Fruit fly (Drosophila melanogaster) whole organism, embryonic: ENCODE measurements around the gene CG44837.

Source experiments
- Atf3 ChIP-seq: fragments of 200-800 bp; sonication (Bioruptor generic); optimal IDR thresholded peaks from 3 replicates; lab custom pipeline; 2016; ENCODE audit warnings: missing biosample characterization, missing genetic modification characterization
- CG10462 ChIP-seq: fragments of 200-800 bp; sonication (Bioruptor generic); optimal IDR thresholded peaks from 2 replicates; lab custom pipeline; 2016; ENCODE audit warnings: missing biosample characterization, missing genetic modification characterization
- CG10654 ChIP-seq: fragments of 200-800 bp; sonication (Bioruptor generic); optimal IDR thresholded peaks from 2 replicates; lab custom pipeline; 2016; ENCODE audit warnings: missing biosample characterization, missing genetic modification characterization
- CG11093 ChIP-seq: fragments of 200-800 bp; sonication (Bioruptor generic); IDR thresholded peaks from 3 replicates; pipeline ENCODE4 v1.3.6; 2022; ENCODE audit warnings: missing biosample characterization, missing genetic modification characterization
- CG12744 ChIP-seq: fragments of 200-800 bp; sonication (Bioruptor generic); optimal IDR thresholded peaks from 2 replicates; lab custom pipeline; 2016; ENCODE audit warnings: missing biosample characterization, missing genetic modification characterization
- CG1603 ChIP-seq: fragments of 200-800 bp; sonication (Bioruptor generic); optimal IDR thresholded peaks from 2 replicates; lab custom pipeline; 2019; ENCODE audit warnings: missing biosample characterization, mild to moderate bottlenecking, missing genetic modification characterization, moderate library complexity
- CG31441 ChIP-seq: fragments of 200-800 bp; sonication (Bioruptor generic); IDR thresholded peaks from 2 replicates; pipeline ENCODE4 v1.3.6; 2022; ENCODE audit warnings: missing biosample characterization, missing genetic modification characterization
- CG34376 ChIP-seq: fragments of 200-800 bp; sonication (Bioruptor generic); optimal IDR thresholded peaks from 2 replicates; lab custom pipeline; 2018; ENCODE audit warnings: missing biosample characterization, mild to moderate bottlenecking, missing genetic modification characterization
- CG42726 ChIP-seq: fragments of 200-800 bp; sonication (Bioruptor generic); IDR thresholded peaks from 2 replicates; pipeline ENCODE4 v1.3.6; 2022; ENCODE audit warnings: missing biosample characterization, missing genetic modification characterization; ENCODE audit not compliant: partially characterized antibody
- CG6683 ChIP-seq: fragments of 200-800 bp; sonication (Bioruptor generic); optimal IDR thresholded peaks from 2 replicates; lab custom pipeline; 2017; ENCODE audit warnings: missing biosample characterization, mild to moderate bottlenecking, missing genetic modification characterization, missing genetic modification reagents
- CG6689 ChIP-seq: fragments of 200-800 bp; sonication (Bioruptor generic); IDR thresholded peaks from 2 replicates; pipeline ENCODE4 v1.3.6; 2022; ENCODE audit warnings: missing biosample characterization, missing genetic modification characterization
- CG8089 ChIP-seq: fragments of 200-800 bp; sonication (Bioruptor generic); optimal IDR thresholded peaks from 3 replicates; lab custom pipeline; 2016; ENCODE audit warnings: missing biosample characterization, missing genetic modification characterization
- CG8281 ChIP-seq: fragments of 200-800 bp; sonication (Bioruptor generic); optimal IDR thresholded peaks from 2 replicates; lab custom pipeline; 2018; ENCODE audit warnings: missing biosample characterization, mild to moderate bottlenecking, missing genetic modification characterization, moderate library complexity
- CTCF ChIP-seq: fragments of 200-800 bp; sonication (Bioruptor generic); optimal IDR thresholded peaks from 2 replicates; lab custom pipeline; 2017; ENCODE audit warnings: missing biosample characterization, mild to moderate bottlenecking, missing genetic modification characterization, moderate library complexity
- D ChIP-seq, 2 experiments: fragments of 200-800 bp in 1 of 2; fragments of >200 bp in 1 of 2; sonication (Bioruptor generic) in 1 of 2; optimal IDR thresholded peaks; 2 replicates in 1 of 2; 3 replicates in 1 of 2; lab custom pipeline; 2017; ENCODE audit warnings: mild to moderate bottlenecking in 1 of 2, missing biosample characterization in 1 of 2, missing genetic modification characterization in 1 of 2, missing genetic modification reagents in 1 of 2
- Drgx ChIP-seq: fragments of 200-800 bp; sonication (Bioruptor generic); IDR thresholded peaks from 2 replicates; pipeline ENCODE4 v1.3.6; 2022; ENCODE audit warnings: missing biosample characterization, missing genetic modification characterization
- E2f2 ChIP-seq: fragments of 200-800 bp; sonication (Bioruptor generic); IDR thresholded peaks from 2 replicates; pipeline ENCODE4 v1.3.6; 2022; ENCODE audit warnings: missing biosample characterization, missing genetic modification characterization
- Eip74EF ChIP-seq, 2 experiments: fragments of 200-800 bp in 1 of 2; fragments of >200 bp in 1 of 2; sonication (Bioruptor generic) in 1 of 2; optimal IDR thresholded peaks; 2 replicates each; lab custom pipeline; 2017 to 2019; ENCODE audit warnings: missing biosample characterization in 2 of 2, missing genetic modification characterization in 2 of 2, mild to moderate bottlenecking in 1 of 2, moderate library complexity in 1 of 2
- H2.0 ChIP-seq: fragments of 200-800 bp; sonication (Bioruptor generic); IDR thresholded peaks from 2 replicates; pipeline ENCODE4 v1.3.6; 2022; ENCODE audit warnings: missing biosample characterization, missing genetic modification characterization
- Hr3 ChIP-seq: fragments of 200-800 bp; sonication (Bioruptor generic); optimal IDR thresholded peaks from 3 replicates; lab custom pipeline; 2016; ENCODE audit warnings: missing biosample characterization, missing genetic modification characterization
- Jarid2 ChIP-seq: fragments of 200-800 bp; sonication (Bioruptor generic); optimal IDR thresholded peaks from 3 replicates; lab custom pipeline; 2017; ENCODE audit warnings: mild to moderate bottlenecking, missing biosample characterization, missing genetic modification reagents, missing genetic modification characterization
- Lhr ChIP-seq: fragments of 200-800 bp; sonication (Bioruptor generic); optimal IDR thresholded peaks from 3 replicates; lab custom pipeline; 2017; ENCODE audit warnings: mild to moderate bottlenecking, missing biosample characterization, missing genetic modification reagents, missing genetic modification characterization
- Oaz ChIP-seq: fragments of 200-800 bp; sonication (Bioruptor generic); IDR thresholded peaks from 2 replicates; pipeline ENCODE4 v1.3.6; 2022; ENCODE audit warnings: missing biosample characterization, missing genetic modification characterization
- Vsx1 ChIP-seq: fragments of 200-800 bp; sonication (Bioruptor generic); optimal IDR thresholded peaks from 2 replicates; lab custom pipeline; 2017; ENCODE audit warnings: missing biosample characterization, mild to moderate bottlenecking, missing genetic modification characterization, missing genetic modification reagents
- YL-1 ChIP-seq: fragments of 200-800 bp; sonication (Bioruptor generic); optimal IDR thresholded peaks from 3 replicates; lab custom pipeline; 2017; ENCODE audit warnings: missing biosample characterization, mild to moderate bottlenecking, missing genetic modification characterization
- ab ChIP-seq: fragments of 200-800 bp; sonication (Bioruptor generic); optimal IDR thresholded peaks from 2 replicates; lab custom pipeline; 2016; ENCODE audit warnings: missing biosample characterization, missing genetic modification characterization
- amos ChIP-seq: fragments of 200-800 bp; sonication (Bioruptor generic); IDR thresholded peaks from 2 replicates; pipeline ENCODE4 v1.3.6; 2022; ENCODE audit warnings: missing biosample characterization, missing genetic modification characterization; ENCODE audit not compliant: partially characterized antibody
- ap ChIP-seq: fragments of 200-800 bp; sonication (Bioruptor generic); IDR thresholded peaks from 2 replicates; pipeline ENCODE4 v1.3.6; 2022; ENCODE audit warnings: missing biosample characterization, missing genetic modification characterization
- az2 ChIP-seq: fragments of 200-800 bp; sonication (Bioruptor generic); optimal IDR thresholded peaks from 3 replicates; lab custom pipeline; 2016; ENCODE audit warnings: missing biosample characterization, missing genetic modification characterization
- chinmo ChIP-seq: fragments of 200-800 bp; sonication (Bioruptor generic); IDR thresholded peaks from 4 replicates; pipeline ENCODE4 v1.3.6; 2022; ENCODE audit warnings: missing biosample characterization, missing genetic modification characterization; ENCODE audit not compliant: partially characterized antibody
- ci ChIP-seq: fragments of 200-800 bp; sonication (Bioruptor generic); IDR thresholded peaks from 3 replicates; pipeline ENCODE4 v1.3.6; 2022; ENCODE audit warnings: missing biosample characterization, missing genetic modification characterization
- corto ChIP-seq: fragments of 200-800 bp; sonication (Bioruptor generic); optimal IDR thresholded peaks from 2 replicates; lab custom pipeline; 2016; ENCODE audit warnings: missing biosample characterization, mild to moderate bottlenecking, missing genetic modification characterization, moderate library complexity
- da ChIP-seq: fragments of 200-800 bp; sonication (Bioruptor generic); optimal IDR thresholded peaks from 2 replicates; lab custom pipeline; 2016; ENCODE audit warnings: missing biosample characterization, missing genetic modification characterization
- dati ChIP-seq: fragments of 200-800 bp; sonication (Bioruptor generic); IDR thresholded peaks from 2 replicates; pipeline ENCODE4 v1.3.6; 2022; ENCODE audit warnings: missing biosample characterization, missing genetic modification characterization
- dmrt99B ChIP-seq: fragments of 200-800 bp; sonication (Bioruptor generic); optimal IDR thresholded peaks from 2 replicates; lab custom pipeline; 2018; ENCODE audit warnings: missing biosample characterization, mild to moderate bottlenecking, missing genetic modification characterization, moderate library complexity
- gcm2 ChIP-seq: fragments of 200-800 bp; sonication (Bioruptor generic); optimal IDR thresholded peaks from 2 replicates; lab custom pipeline; 2016; ENCODE audit warnings: missing biosample characterization, missing genetic modification characterization
- gem ChIP-seq: fragments of 200-800 bp; sonication (Bioruptor generic); optimal IDR thresholded peaks from 2 replicates; lab custom pipeline; 2019; ENCODE audit warnings: missing biosample characterization, mild to moderate bottlenecking, missing genetic modification characterization, moderate library complexity
- nerfin-2 ChIP-seq: fragments of 200-800 bp; sonication (Bioruptor generic); IDR thresholded peaks from 2 replicates; pipeline ENCODE4 v1.3.6; 2022; ENCODE audit warnings: missing biosample characterization, missing genetic modification characterization; ENCODE audit not compliant: partially characterized antibody
- phol ChIP-seq: fragments of 200-800 bp; sonication (Bioruptor generic); optimal IDR thresholded peaks from 3 replicates; lab custom pipeline; 2018; ENCODE audit warnings: missing biosample characterization, mild to moderate bottlenecking, missing genetic modification characterization, moderate library complexity
- pita ChIP-seq: fragments of 200-800 bp; sonication (Bioruptor generic); optimal IDR thresholded peaks from 2 replicates; lab custom pipeline; 2017; ENCODE audit warnings: missing biosample characterization, mild to moderate bottlenecking, missing genetic modification characterization
- ranshi ChIP-seq: fragments of 200-800 bp; sonication (Bioruptor generic); IDR thresholded peaks from 2 replicates; pipeline ENCODE4 v1.3.6; 2022; ENCODE audit warnings: missing biosample characterization, missing genetic modification characterization
- row ChIP-seq: fragments of 200-800 bp; sonication (Bioruptor generic); IDR thresholded peaks from 3 replicates; pipeline ENCODE4 v1.3.6; 2022; ENCODE audit warnings: missing biosample characterization, missing genetic modification characterization
- salm ChIP-seq: fragments of 200-800 bp; sonication (Bioruptor generic); optimal IDR thresholded peaks from 2 replicates; lab custom pipeline; 2018; ENCODE audit warnings: missing biosample characterization, mild to moderate bottlenecking, missing genetic modification characterization
- sc ChIP-seq, 3 experiments: fragments of >200 bp in 2 of 3; fragments of 200-800 bp in 1 of 3; sonication (Bioruptor generic) in 1 of 3; optimal IDR thresholded peaks; 2 replicates in 2 of 3; 3 replicates in 1 of 3; lab custom pipeline; 2017; ENCODE audit warnings: mild to moderate bottlenecking in 1 of 3, missing biosample characterization in 1 of 3, missing genetic modification characterization in 1 of 3, missing genetic modification reagents in 1 of 3
- scrt ChIP-seq: fragments of 200-800 bp; sonication (Bioruptor generic); optimal IDR thresholded peaks from 2 replicates; lab custom pipeline; 2018; ENCODE audit warnings: missing biosample characterization, mild to moderate bottlenecking, missing genetic modification characterization, moderate library complexity
- sens ChIP-seq: fragments of 200-800 bp; sonication (Bioruptor generic); peaks from one replicate; lab custom pipeline; 2016; ENCODE audit warnings: missing biosample characterization, missing genetic modification characterization
- sqz ChIP-seq: fragments of 200-800 bp; sonication (Bioruptor generic); optimal IDR thresholded peaks from 3 replicates; lab custom pipeline; 2018; ENCODE audit warnings: missing biosample characterization, mild to moderate bottlenecking, missing genetic modification characterization
- stwl ChIP-seq: fragments of 200-800 bp; sonication (Bioruptor generic); optimal IDR thresholded peaks from 3 replicates; lab custom pipeline; 2018; ENCODE audit warnings: missing biosample characterization, mild to moderate bottlenecking, missing genetic modification characterization, moderate library complexity
- trem ChIP-seq: fragments of 200-800 bp; optimal IDR thresholded peaks from 3 replicates; lab custom pipeline; 2019; ENCODE audit warnings: missing biosample characterization, mild to moderate bottlenecking, missing genetic modification characterization, moderate library complexity
- usp ChIP-seq: fragments of >200 bp; optimal IDR thresholded peaks from 2 replicates; lab custom pipeline; 2017; ENCODE audit warnings: missing biosample characterization, missing genetic modification characterization

CG44837 gene

DNA sequence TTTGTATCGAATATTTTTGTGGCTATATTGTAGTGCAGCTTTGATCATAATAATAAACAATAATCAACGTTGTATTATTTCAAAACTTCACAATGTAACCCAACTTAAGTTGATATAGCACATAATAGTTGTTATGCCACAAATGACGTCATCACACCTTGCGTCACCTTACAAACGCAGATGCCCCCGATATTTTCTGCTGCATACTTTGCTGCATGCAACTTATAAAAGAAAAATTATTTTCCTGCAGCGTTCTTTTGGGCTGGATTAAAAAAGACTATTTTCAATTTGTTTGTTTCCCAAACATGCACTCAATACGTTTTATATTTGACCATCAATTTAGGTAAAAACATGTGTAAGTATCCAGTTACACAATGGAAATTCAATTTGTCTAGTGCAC is 20.5 kb downstream of the CG44837 start:
- TF ChIP-seq Hr3 (GFP tag; lab: Kevin White, UChicago) (peak; percentile 94), Atf3 (GFP tag; lab: Kevin White, UChicago) (peak; percentile 25), CG1603 (tag; lab: Kevin White, UChicago) (peak; percentile 24), dati (no peak), CG8089 (no peak), CG6689 (GFP tag; lab: Robert Waterston, UW) (peak; percentile 98), Eip74EF (GFP tag; optimal IDR thresholded peaks at IDR 0.05; lab: Kevin White, UChicago) (peak in 1 of 2 experiments; percentile 25), CG8281 (tag; lab: Kevin White, UChicago) (peak; percentile 39), CG10654 (GFP tag; lab: Kevin White, UChicago) (no peak), phol (tag; lab: Kevin White, UChicago) (no peak), CG42726 (0 out of 2 replicates have a peak, but pooled peaks have one; percentile 40), CTCF (GFP tag; lab: Kevin White, UChicago) (peak; percentile 47), ab (no peak), YL-1 (GFP tag; lab: Kevin White, UChicago) (no peak), chinmo (GFP tag; lab: Robert Waterston, UW) (no peak), pita (GFP tag; lab: Kevin White, UChicago) (peak; percentile 21), stwl (peak; percentile 62), amos (GFP tag; lab: Robert Waterston, UW) (peak; percentile 22), CG34376 (GFP tag; lab: Kevin White, UChicago) (no peak), Lhr (GFP tag; lab: Kevin White, UChicago) (peak; percentile 18), gem (tag; lab: Kevin White, UChicago) (no peak), salm (no peak), sens (GFP tag; lab: Kevin White, UChicago) (peak; percentile 62), E2f2 (no peak)
- TF ChIP-seq, all 482 proteins: peak for 13

DNA sequence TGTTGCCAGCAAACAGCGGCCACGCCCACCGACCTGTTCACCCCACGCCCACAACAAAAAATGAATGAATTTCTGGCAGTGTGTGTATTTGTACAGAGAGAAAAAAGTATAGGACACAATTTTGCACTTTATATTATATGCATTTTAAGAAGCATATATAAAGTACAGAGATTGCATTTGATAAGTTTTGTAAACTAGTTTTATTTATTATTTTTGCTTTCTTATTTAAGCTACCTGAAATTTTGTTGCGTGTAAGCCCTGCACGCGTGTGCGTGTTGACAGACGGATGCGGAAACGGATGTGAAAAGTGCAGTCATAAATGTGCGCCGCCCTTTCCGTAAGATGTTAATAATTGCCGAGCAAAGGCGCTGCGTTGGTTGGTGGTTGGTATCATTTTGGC is 41.9 kb downstream of the CG44837 start:
- TF ChIP-seq Oaz (GFP tag; lab: Robert Waterston, UW) = no peak
- peak; percentile 53 for TF ChIP-seq row (GFP tag; lab: Robert Waterston, UW)
- TF ChIP-seq CG10462 = no peak
- no peak for TF ChIP-seq Jarid2 (GFP tag; lab: Kevin White, UChicago)
- no peak for TF ChIP-seq CG11093 (GFP tag; lab: Robert Waterston, UW)
- TF ChIP-seq H2.0 (GFP tag; lab: Robert Waterston, UW) = no peak
- TF ChIP-seq sc (optimal IDR thresholded peaks at IDR 0.05; lab: Kevin White, UChicago) = no peak
- TF ChIP-seq sc (GFP tag; optimal IDR thresholded peaks at IDR 0.05; lab: Kevin White, UChicago) = no peak
- no peak for TF ChIP-seq gcm2 (GFP tag; lab: Kevin White, UChicago)
- TF ChIP-seq az2 = no peak
- TF ChIP-seq scrt (GFP tag; lab: Kevin White, UChicago) = peak; percentile 17
- no peak for TF ChIP-seq D (optimal IDR thresholded peaks at IDR 0.05; lab: Kevin White, UChicago)
- TF ChIP-seq D (GFP tag; optimal IDR thresholded peaks at IDR 0.05; lab: Kevin White, UChicago) = no peak
- no peak for TF ChIP-seq CG6683
- TF ChIP-seq ab = no peak
- peak; percentile 45 for TF ChIP-seq dmrt99B (tag; lab: Kevin White, UChicago)
- peak; percentile 51; the same call in 1 of the 3 replicates for TF ChIP-seq ci (GFP tag; lab: Robert Waterston, UW)
- peak; percentile 10 for TF ChIP-seq trem (tag; lab: Kevin White, UChicago)
- TF ChIP-seq usp (GFP tag; lab: Kevin White, UChicago) = no peak
- TF ChIP-seq CG31441 (GFP tag; lab: Robert Waterston, UW) = peak; percentile 36; the same call in 1 of the 2 replicates
- TF ChIP-seq ap = no peak
- no peak for TF ChIP-seq da (GFP tag; lab: Kevin White, UChicago)
- TF ChIP-seq corto (GFP tag; lab: Kevin White, UChicago) = no peak
- no peak for TF ChIP-seq CG12744
- TF ChIP-seq ranshi (GFP tag; lab: Robert Waterston, UW) = peak; percentile 55; the same call in 1 of the 2 replicates
- TF ChIP-seq Drgx = no peak
- no peak for TF ChIP-seq sqz (GFP tag; lab: Kevin White, UChicago)
- no peak for TF ChIP-seq Vsx1 (GFP tag; lab: Kevin White, UChicago)
- TF ChIP-seq Hr3 (GFP tag; lab: Kevin White, UChicago) = no peak
- TF ChIP-seq nerfin-2 (GFP tag; lab: Robert Waterston, UW) = no peak
